Worm (Caenorhabditis elegans): Measurements from ENCODE around the gene col-88.

Gene col-88

ce11 chrIII:72078-72477 is 31.2 kb downstream of the col-88 start:
- 0 out of 2 replicates have a peak, but pooled peaks have one; percentile 48 for TF ChIP-seq saeg-2 (GFP tag; IDR thresholded peaks at IDR 0.05)
- TF ChIP-seq set-16 (GFP tag; IDR thresholded peaks at IDR 0.05) = peak; percentile 92
- TF ChIP-seq dmd-8 (GFP tag; IDR thresholded peaks at IDR 0.05) = no peak
- TF ChIP-seq gei-8 (GFP tag; optimal IDR thresholded peaks at IDR 0.05) = no peak
- TF ChIP-seq egl-43 (GFP tag; IDR thresholded peaks at IDR 0.05) = peak; percentile 67; the same call in 1 of the 2 replicates

ce11 chrIII:84372-84771 is 43.5 kb downstream of the col-88 start:
- TF ChIP-seq lin-39 (tag; optimal IDR thresholded peaks at IDR 0.05) (no peak), unc-62 (GFP tag; optimal IDR thresholded peaks at IDR 0.05 in 1 of 2) (peak in 1 of 2 experiments; percentile 27), unc-62 (tag; optimal IDR thresholded peaks at IDR 0.05) (no peak), daf-19 (GFP tag; conservative IDR thresholded peaks at IDR 0.05) (no peak), dve-1 (tag; optimal IDR thresholded peaks at IDR 0.05; ENCODE audit: insufficient read depth) (no peak), nhr-42 (GFP tag; IDR thresholded peaks at IDR 0.05) (no peak), aha-1 (tag) (no peak)

ce11 chrIII:86316-86715 is 45.5 kb downstream of the col-88 start, which contains the start of gene attf-3:
Gene attf-3, minus strand, starts transcription at chrIII:86384.
- TF ChIP-seq ama-1 (optimal IDR thresholded peaks at IDR 0.05) (no peak), spr-1 (tag; optimal IDR thresholded peaks at IDR 0.05) (no peak), unc-39 (tag; optimal IDR thresholded peaks at IDR 0.05) (no peak), hlh-11 (tag; optimal IDR thresholded peaks at IDR 0.05) (peak; percentile 32), sdz-12 (GFP tag; optimal IDR thresholded peaks at IDR 0.05) (no peak), nhr-77 (tag; optimal IDR thresholded peaks at IDR 0.05) (peak; percentile 9), ztf-7 (tag; optimal IDR thresholded peaks at IDR 0.05) (no peak), mes-2 (tag; optimal IDR thresholded peaks at IDR 0.05; ENCODE audit: poor library complexity, severe bottlenecking) (peak; percentile 74), hif-1 (tag; optimal IDR thresholded peaks at IDR 0.05) (no peak), aly-2 (tag; optimal IDR thresholded peaks at IDR 0.05) (no peak), ceh-82 (tag; optimal IDR thresholded peaks at IDR 0.05) (no peak), F26F4.8 (GFP tag; conservative IDR thresholded peaks at IDR 0.05) (no peak), mep-1 (tag; optimal IDR thresholded peaks at IDR 0.05) (peak; percentile 60), dve-1 (tag; optimal IDR thresholded peaks at IDR 0.05; ENCODE audit: insufficient read depth) (peak; percentile 63), lin-38 (GFP tag; IDR thresholded peaks at IDR 0.05) (peak; percentile 52), lsy-2 (tag; optimal IDR thresholded peaks at IDR 0.05) (peak in 1 of 2 experiments; percentile 87), dmd-9 (GFP tag; IDR thresholded peaks at IDR 0.05) (no peak), mxl-3 (GFP tag; optimal IDR thresholded peaks at IDR 0.05) (no peak), snpc-1.2 (GFP tag; IDR thresholded peaks at IDR 0.05) (no peak), arid-1 (GFP tag; conservative IDR thresholded peaks at IDR 0.05) (no peak), saeg-2 (GFP tag; IDR thresholded peaks at IDR 0.05) (no peak), nhr-25 (tag; optimal IDR thresholded peaks at IDR 0.05; ENCODE audit: borderline replicate concordance, insufficient read depth) (no peak), madf-5 (GFP tag; IDR thresholded peaks at IDR 0.05) (no peak), Y48G9A.11 (GFP tag; IDR thresholded peaks at IDR 0.05) (peak; percentile 96), nhr-237 (tag; optimal IDR thresholded peaks at IDR 0.05) (no peak), ztf-11 (tag; optimal IDR thresholded peaks at IDR 0.05) (no peak), nhr-11 (tag; optimal IDR thresholded peaks at IDR 0.05) (no peak), rbr-2 (tag; optimal IDR thresholded peaks at IDR 0.05) (peak; percentile 39), T20F7.1 (GFP tag; optimal IDR thresholded peaks at IDR 0.05) (no peak), unc-62 (GFP tag; optimal IDR thresholded peaks at IDR 0.05 in 1 of 2) (peak in 1 of 2 experiments; percentile 39), unc-62 (tag; optimal IDR thresholded peaks at IDR 0.05) (no peak), nhr-28 (tag; optimal IDR thresholded peaks at IDR 0.05) (peak; percentile 16), lin-13 (GFP tag; optimal IDR thresholded peaks at IDR 0.05) (peak; percentile 85), F44E2.7 (GFP tag; IDR thresholded peaks at IDR 0.05) (no peak), hlh-30 (tag; optimal IDR thresholded peaks at IDR 0.05; ENCODE audit: insufficient read depth) (peak; percentile 63), tag-97 (GFP tag; IDR thresholded peaks at IDR 0.05) (no peak), spr-3 (GFP tag; optimal IDR thresholded peaks at IDR 0.05) (no peak), pqm-1 (tag; optimal IDR thresholded peaks at IDR 0.05) (no peak), ceh-28 (tag; optimal IDR thresholded peaks at IDR 0.05) (no peak), hmg-1.1 (GFP tag; IDR thresholded peaks at IDR 0.05) (peak; percentile 30; the same call in 1 of the 2 replicates)

All from whole organism, L4 larva.